Worm (Caenorhabditis elegans) whole organism, young adult: ENCODE results near the gene srsx-16.

ENCODE experiments used
- B0035.1 ChIP-seq: sonication (generic microtip); optimal IDR thresholded peaks from 2 replicates; lab custom pipeline; 2016; ENCODE audit warnings: missing genetic modification characterization, mild to moderate bottlenecking, missing compliant biosample characterization, missing genotype, missing genetic modification reagents
- B0261.1 ChIP-seq: sonication (generic microtip); optimal IDR thresholded peaks from 2 replicates; lab custom pipeline; 2016; ENCODE audit warnings: mild to moderate bottlenecking, missing genetic modification characterization, moderate library complexity, missing compliant biosample characterization
- C17E4.6 ChIP-seq: fragments of 200-800 bp; sonication (Bioruptor generic); IDR thresholded peaks from 2 replicates; pipeline ENCODE4 v1.3.6; 2022; ENCODE audit warnings: missing genetic modification reagents, missing genetic modification characterization, missing compliant biosample characterization
- F22D6.2 ChIP-seq: sonication (generic microtip); optimal IDR thresholded peaks from 2 replicates; lab custom pipeline; 2016; ENCODE audit warnings: mild to moderate bottlenecking, missing genetic modification characterization, missing compliant biosample characterization
- F37B4.10 ChIP-seq: fragments of 200-800 bp; sonication (Bioruptor generic); IDR thresholded peaks from 2 replicates; pipeline ENCODE4 v1.3.6; 2022; ENCODE audit warnings: missing genetic modification characterization, missing compliant biosample characterization
- F39B2.1 ChIP-seq: fragments of 200-800 bp; sonication (Bioruptor generic); IDR thresholded peaks from 2 replicates; pipeline ENCODE4 v1.3.6; 2022; ENCODE audit warnings: missing genetic modification reagents, missing genetic modification characterization, missing compliant biosample characterization
- F52B5.7 ChIP-seq: sonication (generic microtip); optimal IDR thresholded peaks from 2 replicates; lab custom pipeline; 2016; ENCODE audit warnings: mild to moderate bottlenecking, missing genetic modification characterization, missing compliant biosample characterization
- Y95B8A.8 ChIP-seq: fragments of 200-800 bp; sonication (Bioruptor generic); IDR thresholded peaks from 2 replicates; pipeline ENCODE4 v1.3.6; 2022; ENCODE audit warnings: missing genetic modification reagents, missing genetic modification characterization, missing compliant biosample characterization
- ZK185.1 ChIP-seq: sonication (generic microtip); optimal IDR thresholded peaks from 2 replicates; lab custom pipeline; 2016; ENCODE audit warnings: mild to moderate bottlenecking, missing genetic modification characterization, missing compliant biosample characterization; ENCODE audit not compliant: poor library complexity, severe bottlenecking
- atf-7 ChIP-seq: sonication (generic microtip); optimal IDR thresholded peaks from 2 replicates; lab custom pipeline; 2017; ENCODE audit warnings: mild to moderate bottlenecking, missing genetic modification characterization, missing compliant biosample characterization
- athp-1 ChIP-seq: sonication (generic microtip); optimal IDR thresholded peaks from 2 replicates; lab custom pipeline; 2017; ENCODE audit warnings: mild to moderate bottlenecking, missing genetic modification characterization, missing compliant biosample characterization
- attf-5 ChIP-seq: fragments of 200-800 bp; sonication (Bioruptor generic); optimal IDR thresholded peaks from 2 replicates; lab custom pipeline; 2018; ENCODE audit warnings: mild to moderate bottlenecking, missing genetic modification characterization, missing compliant biosample characterization
- bed-1 ChIP-seq: fragments of 200-800 bp; sonication (Bioruptor generic); IDR thresholded peaks from 2 replicates; pipeline ENCODE4 v1.3.6; 2022; ENCODE audit warnings: missing genetic modification reagents, missing genetic modification characterization, missing compliant biosample characterization
- bed-2 ChIP-seq: fragments of 200-800 bp; sonication (Bioruptor generic); IDR thresholded peaks from 2 replicates; pipeline ENCODE4 v1.3.6; 2022; ENCODE audit warnings: missing genetic modification reagents, missing genetic modification characterization, missing compliant biosample characterization
- ceh-58 ChIP-seq: fragments of 200-800 bp; sonication (Bioruptor generic); IDR thresholded peaks from 2 replicates; pipeline ENCODE4 v1.3.6; 2022; ENCODE audit warnings: missing genetic modification characterization, missing compliant biosample characterization
- ceh-79 ChIP-seq: sonication (generic microtip); optimal IDR thresholded peaks from 2 replicates; lab custom pipeline; 2017; ENCODE audit warnings: mild to moderate bottlenecking, missing genetic modification characterization, missing compliant biosample characterization
- dox-1 ChIP-seq: fragments of 200-800 bp; sonication (Bioruptor generic); IDR thresholded peaks from 2 replicates; pipeline ENCODE4 v1.3.6; 2022; ENCODE audit warnings: missing genetic modification reagents, missing genetic modification characterization, missing compliant biosample characterization
- dpff-1 ChIP-seq: sonication (generic microtip); optimal IDR thresholded peaks from 2 replicates; lab custom pipeline; 2017; ENCODE audit warnings: mild to moderate bottlenecking, missing genetic modification characterization, missing compliant biosample characterization
- dpl-1 ChIP-seq: fragments of 150-350 bp; optimal IDR thresholded peaks from 2 replicates; lab custom pipeline; 2014; ENCODE audit warnings: missing biosample characterization, missing genetic modification reagents, missing genetic modification characterization
- egrh-3 ChIP-seq: fragments of 200-800 bp; sonication (Bioruptor generic); IDR thresholded peaks from 2 replicates; pipeline ENCODE4 v1.3.6; 2022; ENCODE audit warnings: missing genetic modification reagents, missing genetic modification characterization, missing compliant biosample characterization
- ekl-4 ChIP-seq: fragments of 200-800 bp; sonication (Bioruptor generic); IDR thresholded peaks from 2 replicates; pipeline ENCODE4 v1.3.6; 2022; ENCODE audit warnings: missing genetic modification reagents, missing genetic modification characterization, missing compliant biosample characterization
- fkh-3 ChIP-seq: sonication (generic microtip); optimal IDR thresholded peaks from 2 replicates; lab custom pipeline; 2016; ENCODE audit warnings: mild to moderate bottlenecking, missing genetic modification characterization, missing compliant biosample characterization
- him-1 ChIP-seq: sonication (generic microtip); optimal IDR thresholded peaks from 2 replicates; lab custom pipeline; 2016; ENCODE audit warnings: missing genotype, missing genetic modification reagents, missing genetic modification characterization, missing compliant biosample characterization
- hlh-12 ChIP-seq: sonication (generic microtip); optimal IDR thresholded peaks from 2 replicates; lab custom pipeline; 2016; ENCODE audit warnings: missing genetic modification characterization, missing compliant biosample characterization
- hlh-26 ChIP-seq: fragments of 200-800 bp; sonication (Bioruptor generic); conservative IDR thresholded peaks from 2 replicates; pipeline ENCODE4 v1.3.6; 2022; ENCODE audit warnings: missing genetic modification reagents, missing genetic modification characterization, missing compliant biosample characterization
- hsf-1 ChIP-seq: fragments of 200-800 bp; sonication (Bioruptor generic); IDR thresholded peaks from 2 replicates; pipeline ENCODE4 v1.3.6; 2022; ENCODE audit warnings: missing genetic modification reagents, missing genetic modification characterization, missing compliant biosample characterization
- let-526 ChIP-seq: fragments of 200-800 bp; sonication (Bioruptor generic); IDR thresholded peaks from 2 replicates; pipeline ENCODE4 v1.3.6; 2022; ENCODE audit warnings: missing genetic modification reagents, missing genetic modification characterization, missing compliant biosample characterization
- lin-35 ChIP-seq, 3 experiments: fragments of 150-350 bp in 2 of 3; sonication (generic microtip) in 1 of 3; optimal IDR thresholded peaks; 2 replicates each; lab custom pipeline; 2014 to 2018; ENCODE audit warnings: missing biosample characterization in 3 of 3, missing genetic modification characterization in 3 of 3, missing genetic modification reagents in 3 of 3
- lin-54 ChIP-seq: fragments of 200-800 bp; sonication (Bioruptor generic); optimal IDR thresholded peaks from 2 replicates; lab custom pipeline; 2018; ENCODE audit warnings: mild to moderate bottlenecking, missing genetic modification characterization, missing compliant biosample characterization
- lir-1 ChIP-seq: fragments of 200-800 bp; sonication (Bioruptor generic); conservative IDR thresholded peaks from 2 replicates; pipeline ENCODE4 v1.3.6; 2022; ENCODE audit warnings: missing genetic modification reagents, missing genetic modification characterization, missing compliant biosample characterization
- mcd-1 ChIP-seq: fragments of 200-800 bp; sonication (Bioruptor generic); IDR thresholded peaks from 2 replicates; pipeline ENCODE4 v1.3.6; 2022; ENCODE audit warnings: missing genetic modification reagents, missing genetic modification characterization, missing compliant biosample characterization
- mxl-1 ChIP-seq: sonication (generic microtip); optimal IDR thresholded peaks from 2 replicates; lab custom pipeline; 2016; ENCODE audit warnings: missing genetic modification characterization, missing compliant biosample characterization
- repo-1 ChIP-seq: sonication (generic microtip); optimal IDR thresholded peaks from 2 replicates; lab custom pipeline; 2017; ENCODE audit warnings: mild to moderate bottlenecking, missing genetic modification characterization, missing compliant biosample characterization
- sdz-38 ChIP-seq: sonication (generic microtip); optimal IDR thresholded peaks from 2 replicates; lab custom pipeline; 2016; ENCODE audit warnings: missing genotype, missing genetic modification characterization, missing compliant biosample characterization
- somi-1 ChIP-seq: fragments of 200-800 bp; sonication (Bioruptor generic); optimal IDR thresholded peaks from 2 replicates; lab custom pipeline; 2018; ENCODE audit warnings: mild to moderate bottlenecking, missing genetic modification characterization, missing compliant biosample characterization
- unc-130 ChIP-seq: sonication (generic microtip); optimal IDR thresholded peaks from 2 replicates; lab custom pipeline; 2016; ENCODE audit warnings: missing genetic modification reagents, missing genetic modification characterization, missing compliant biosample characterization
- zim-3 ChIP-seq: sonication (generic microtip); optimal IDR thresholded peaks from 2 replicates; lab custom pipeline; 2017; ENCODE audit warnings: mild to moderate bottlenecking, missing genetic modification characterization, moderate library complexity, missing compliant biosample characterization
- ztf-22 ChIP-seq: fragments of 200-800 bp; sonication (Bioruptor generic); optimal IDR thresholded peaks from 2 replicates; lab custom pipeline; 2018; ENCODE audit warnings: mild to moderate bottlenecking, missing genetic modification characterization, moderate library complexity, missing compliant biosample characterization
- ztf-26 ChIP-seq: sonication (generic microtip); optimal IDR thresholded peaks from 2 replicates; lab custom pipeline; 2017; ENCODE audit warnings: missing genetic modification characterization, missing compliant biosample characterization

srsx-16 gene

ce11 chrIV:5635551-5635950, 16.0 kb upstream of the srsx-16 start, which contains the start of gene srd-13:
Gene srd-13 (minus strand): TSS chrIV:5635651.
- no peak for TF ChIP-seq C17E4.6 (GFP tag; lab: Robert Waterston, UW)

- TF ChIP-seq hsf-1: no peak
- TF ChIP-seq ekl-4: no peak
- TF ChIP-seq dpff-1 (tag; lab: Kevin White, UChicago): no peak
- no peak for TF ChIP-seq ZK185.1 (tag; lab: Kevin White, UChicago)
- TF ChIP-seq F37B4.10 (GFP tag; lab: Robert Waterston, UW): no peak
- no peak for TF ChIP-seq somi-1 (GFP tag; lab: Kevin White, UChicago)
- no peak for TF ChIP-seq mcd-1 (GFP tag; lab: Robert Waterston, UW)
- TF ChIP-seq mxl-1 (tag; lab: Kevin White, UChicago): no peak
- no peak for TF ChIP-seq him-1 (tag; lab: Kevin White, UChicago)
- no peak for TF ChIP-seq dpl-1 (GFP tag; lab: Kevin White, UChicago)
- no peak for TF ChIP-seq athp-1
Observed at ce11 chrIV:5632536-5632935, 13.0 kb upstream of the srsx-16 start.

ce11 chrIV:5631628-5632027, 12.1 kb upstream of the srsx-16 start, which contains the start of gene ttbk-8.2:
Gene ttbk-8.2 (plus strand): TSS chrIV:5631928.
- no peak for TF ChIP-seq egrh-3 (GFP tag; lab: Robert Waterston, UW)
- no peak for TF ChIP-seq F39B2.1 (GFP tag; lab: Robert Waterston, UW)
- TF ChIP-seq attf-5 (GFP tag; lab: Kevin White, UChicago): no peak
- TF ChIP-seq atf-7 (tag; lab: Kevin White, UChicago): no peak
- TF ChIP-seq B0261.1: no peak
- TF ChIP-seq mcd-1 (GFP tag; lab: Robert Waterston, UW): no peak
- TF ChIP-seq let-526 (GFP tag; lab: Robert Waterston, UW): no peak
- no peak for TF ChIP-seq ceh-79 (tag; lab: Kevin White, UChicago)
- no peak for TF ChIP-seq lin-35 (GFP tag; optimal IDR thresholded peaks at IDR 0.05; lab: Kevin White, UChicago)
- TF ChIP-seq hsf-1: no peak
- TF ChIP-seq ztf-26: no peak
- no peak for TF ChIP-seq B0035.1 (tag; lab: Kevin White, UChicago)
- TF ChIP-seq fkh-3 (tag; lab: Kevin White, UChicago): no peak
- TF ChIP-seq him-1 (tag; lab: Kevin White, UChicago): no peak
- no peak for TF ChIP-seq bed-2 (GFP tag; lab: Robert Waterston, UW)
- TF ChIP-seq bed-1: no peak
- TF ChIP-seq athp-1: no peak
- no peak for TF ChIP-seq unc-130
- no peak for TF ChIP-seq dox-1
- no peak for TF ChIP-seq F52B5.7 (tag; lab: Kevin White, UChicago)

- TF ChIP-seq Y95B8A.8 (GFP tag; lab: Robert Waterston, UW) (no peak), lin-54 (GFP tag; lab: Kevin White, UChicago) (no peak), F22D6.2 (tag; lab: Kevin White, UChicago) (no peak), atf-7 (tag; lab: Kevin White, UChicago) (no peak), hlh-26 (GFP tag; lab: Robert Waterston, UW) (no peak), repo-1 (no peak), lir-1 (GFP tag; lab: Robert Waterston, UW) (no peak), sdz-38 (tag; lab: Kevin White, UChicago) (no peak), hlh-12 (tag; lab: Kevin White, UChicago) (no peak), let-526 (GFP tag; lab: Robert Waterston, UW) (no peak), ceh-58 (GFP tag; lab: Robert Waterston, UW) (no peak), zim-3 (no peak), ztf-22 (GFP tag; lab: Kevin White, UChicago) (no peak), dpl-1 (GFP tag; lab: Kevin White, UChicago) (no peak)
- TF ChIP-seq, all 124 proteins: peak for 0
Observed at ce11 chrIV:5630156-5630555, 10.6 kb upstream of the srsx-16 start, which contains the start of gene srd-12. Gene srd-12 (minus strand): TSS chrIV:5630256.
